Worm (Caenorhabditis elegans): ENCODE results near the gene bgal-2.

DNA sequence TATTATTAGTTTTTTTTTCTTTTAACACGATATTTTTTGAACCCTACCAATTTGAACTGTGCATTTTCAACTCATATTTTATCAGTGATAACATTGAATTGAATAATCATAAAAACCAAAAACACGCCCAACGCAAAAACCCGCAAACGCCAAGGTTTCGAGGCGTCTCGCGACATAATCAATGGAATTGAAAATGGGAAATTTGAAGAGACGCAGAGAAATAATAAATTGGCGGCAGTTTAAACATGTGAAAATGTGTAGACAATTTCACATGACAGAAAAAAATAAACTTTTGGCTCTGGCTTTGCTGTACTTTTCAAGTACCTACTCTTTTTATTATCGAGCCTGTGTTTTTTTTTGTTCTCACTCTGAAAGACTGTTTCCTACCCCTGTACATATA is 20.6 kb downstream of the bgal-2 start:
- TF ChIP-seq sma-9 (GFP tag; optimal IDR thresholded peaks at IDR 0.05) (peak; percentile 79), sma-9 (tag; optimal IDR thresholded peaks at IDR 0.05) (no peak), unc-62 (GFP tag; optimal IDR thresholded peaks at IDR 0.05) (no peak), nhr-23 (tag; optimal IDR thresholded peaks at IDR 0.05) (no peak)
